Fruit fly (Drosophila melanogaster) whole organism, embryonic: Measurements from ENCODE around the gene CG46270.

ENCODE experiments used
- Abd-B ChIP-seq: fragments of 200-800 bp; sonication (Bioruptor generic); optimal IDR thresholded peaks from 2 replicates; lab custom pipeline; 2018; ENCODE audit warnings: missing biosample characterization, mild to moderate bottlenecking, missing genetic modification characterization, moderate library complexity
- Atf3 ChIP-seq: fragments of 200-800 bp; sonication (Bioruptor generic); optimal IDR thresholded peaks from 3 replicates; lab custom pipeline; 2016; ENCODE audit warnings: missing biosample characterization, missing genetic modification characterization
- Atf6 ChIP-seq: fragments of 200-800 bp; sonication (Bioruptor generic); IDR thresholded peaks from 2 replicates; pipeline ENCODE4 v1.3.6; 2022; ENCODE audit warnings: missing biosample characterization, missing genetic modification characterization
- CG10267 ChIP-seq: fragments of 200-800 bp; sonication (Bioruptor generic); optimal IDR thresholded peaks from 2 replicates; lab custom pipeline; 2018; ENCODE audit warnings: missing biosample characterization, mild to moderate bottlenecking, missing genetic modification characterization, moderate library complexity
- CG10979 ChIP-seq: fragments of 200-800 bp; sonication (Bioruptor generic); optimal IDR thresholded peaks from 2 replicates; lab custom pipeline; 2018; ENCODE audit warnings: missing biosample characterization, mild to moderate bottlenecking, missing genetic modification characterization, moderate library complexity
- CG11085 ChIP-seq: fragments of 200-800 bp; sonication (Bioruptor generic); IDR thresholded peaks from 2 replicates; pipeline ENCODE4 v1.3.6; 2022; ENCODE audit warnings: missing biosample characterization, missing genetic modification characterization
- CG11560 ChIP-seq: fragments of 200-800 bp; sonication (Bioruptor generic); IDR thresholded peaks from 3 replicates; pipeline ENCODE4 v1.3.6; 2022; ENCODE audit warnings: missing biosample characterization, missing genetic modification characterization
- CG12104 ChIP-seq: fragments of 200-800 bp; sonication (Bioruptor generic); optimal IDR thresholded peaks from 3 replicates; lab custom pipeline; 2016; ENCODE audit warnings: missing biosample characterization, missing genetic modification characterization
- CG13775 ChIP-seq: fragments of 200-800 bp; sonication (Bioruptor generic); optimal IDR thresholded peaks from 3 replicates; lab custom pipeline; 2017; ENCODE audit warnings: missing biosample characterization, mild to moderate bottlenecking, missing genetic modification characterization
- CG14014 ChIP-seq: fragments of 200-800 bp; sonication (Bioruptor generic); IDR thresholded peaks from 2 replicates; pipeline ENCODE4 v1.3.6; 2022; ENCODE audit warnings: missing biosample characterization, missing genetic modification characterization
- CG14441 ChIP-seq: fragments of 200-800 bp; sonication (Bioruptor generic); IDR thresholded peaks from 2 replicates; pipeline ENCODE4 v1.3.6; 2022; ENCODE audit warnings: missing biosample characterization, missing genetic modification characterization
- CG1602 ChIP-seq: fragments of 200-800 bp; sonication (Bioruptor generic); optimal IDR thresholded peaks from 3 replicates; lab custom pipeline; 2016; ENCODE audit warnings: missing biosample characterization, missing genetic modification characterization
- CG18476 ChIP-seq: fragments of 200-800 bp; sonication (Bioruptor generic); optimal IDR thresholded peaks from 2 replicates; lab custom pipeline; 2016; ENCODE audit warnings: missing biosample characterization, mild to moderate bottlenecking, missing genetic modification characterization
- CG2889 ChIP-seq: fragments of 200-800 bp; sonication (Bioruptor generic); IDR thresholded peaks from 3 replicates; pipeline ENCODE4 v1.3.6; 2022; ENCODE audit warnings: missing biosample characterization, missing genetic modification characterization
- CG32767 ChIP-seq: fragments of 200-800 bp; sonication (Bioruptor generic); IDR thresholded peaks from 2 replicates; pipeline ENCODE4 v1.3.6; 2022; ENCODE audit warnings: missing biosample characterization, missing genetic modification characterization
- CG4854 ChIP-seq: fragments of 200-800 bp; sonication (Bioruptor generic); optimal IDR thresholded peaks from 2 replicates; lab custom pipeline; 2016; ENCODE audit warnings: missing biosample characterization, missing genetic modification characterization, inconsistent platforms
- CG6175 ChIP-seq: fragments of 200-800 bp; sonication (Bioruptor generic); IDR thresholded peaks from 3 replicates; pipeline ENCODE4 v1.3.6; 2022; ENCODE audit warnings: missing biosample characterization, missing genetic modification characterization
- CG7556 ChIP-seq: fragments of 200-800 bp; sonication (Bioruptor generic); optimal IDR thresholded peaks from 2 replicates; lab custom pipeline; 2017; ENCODE audit warnings: missing biosample characterization, mild to moderate bottlenecking, missing genetic modification characterization
- CG7839 ChIP-seq: fragments of 200-800 bp; sonication (Bioruptor generic); optimal IDR thresholded peaks from 3 replicates; lab custom pipeline; 2018; ENCODE audit warnings: missing biosample characterization, mild to moderate bottlenecking, missing genetic modification characterization, moderate library complexity
- CG7928 ChIP-seq: fragments of 200-800 bp; sonication (Bioruptor generic); optimal IDR thresholded peaks from 2 replicates; lab custom pipeline; 2017; ENCODE audit warnings: missing biosample characterization, mild to moderate bottlenecking, missing genetic modification characterization
- CG9797 ChIP-seq: fragments of 200-800 bp; sonication (Bioruptor generic); optimal IDR thresholded peaks from 3 replicates; lab custom pipeline; 2018; ENCODE audit warnings: missing biosample characterization, mild to moderate bottlenecking, missing genetic modification characterization
- Chrac-16 ChIP-seq: fragments of 200-800 bp; sonication (Bioruptor generic); optimal IDR thresholded peaks from 3 replicates; lab custom pipeline; 2016; ENCODE audit warnings: missing biosample characterization, missing genetic modification characterization
- CoRest ChIP-seq: fragments of 200-800 bp; sonication (Bioruptor generic); optimal IDR thresholded peaks from 3 replicates; lab custom pipeline; 2018; ENCODE audit warnings: missing biosample characterization, mild to moderate bottlenecking, missing genetic modification characterization, moderate library complexity
- CrebB ChIP-seq: fragments of 200-800 bp; sonication (Bioruptor generic); optimal IDR thresholded peaks from 3 replicates; lab custom pipeline; 2018; ENCODE audit warnings: missing biosample characterization, mild to moderate bottlenecking, missing genetic modification characterization
- GATAe ChIP-seq: fragments of 200-800 bp; sonication (Bioruptor generic); conservative IDR thresholded peaks from 2 replicates; pipeline ENCODE4 v1.3.6; 2022; ENCODE audit warnings: missing biosample characterization, missing genetic modification characterization
- HLH4C ChIP-seq: fragments of 200-800 bp; sonication (Bioruptor generic); IDR thresholded peaks from 3 replicates; pipeline ENCODE4 v1.3.6; 2022; ENCODE audit warnings: missing biosample characterization, missing genetic modification characterization; ENCODE audit not compliant: partially characterized antibody
- Hmr ChIP-seq: fragments of 200-800 bp; sonication (Bioruptor generic); optimal IDR thresholded peaks from 3 replicates; lab custom pipeline; 2017; ENCODE audit warnings: mild to moderate bottlenecking, missing biosample characterization, missing genetic modification reagents, missing genetic modification characterization
- Med ChIP-seq: fragments of 200-800 bp; sonication (Bioruptor generic); peaks from one replicate; lab custom pipeline; 2016; ENCODE audit warnings: missing biosample characterization, missing genetic modification characterization, mild to moderate bottlenecking, inconsistent platforms, moderate library complexity
- NK7.1 ChIP-seq: fragments of 200-800 bp; sonication (Bioruptor generic); optimal IDR thresholded peaks from 3 replicates; lab custom pipeline; 2016; ENCODE audit warnings: missing biosample characterization, missing genetic modification characterization
- Trl ChIP-seq, 3 experiments: fragments of >200 bp in 2 of 3; fragments of 200-800 bp in 1 of 3; sonication (Bioruptor generic) in 1 of 3; optimal IDR thresholded peaks; 2 replicates in 1 of 3; 3 replicates in 2 of 3; lab custom pipeline; 2016 to 2017; ENCODE audit warnings: missing biosample characterization in 1 of 3, missing genetic modification characterization in 1 of 3
- ara ChIP-seq: fragments of 200-800 bp; sonication (Bioruptor generic); IDR thresholded peaks from 2 replicates; pipeline ENCODE4 v1.3.6; 2022; ENCODE audit warnings: missing biosample characterization, missing genetic modification characterization
- cas ChIP-seq: fragments of 200-800 bp; sonication (Bioruptor generic); IDR thresholded peaks from 2 replicates; pipeline ENCODE4 v1.3.6; 2022; ENCODE audit warnings: missing biosample characterization, missing genetic modification characterization
- cg ChIP-seq: fragments of 200-800 bp; sonication (Bioruptor generic); optimal IDR thresholded peaks from 3 replicates; lab custom pipeline; 2019; ENCODE audit warnings: missing biosample characterization, mild to moderate bottlenecking, missing genetic modification characterization, moderate library complexity
- dimm ChIP-seq: fragments of 200-800 bp; sonication (Bioruptor generic); IDR thresholded peaks from 2 replicates; pipeline ENCODE4 v1.3.6; 2022; ENCODE audit warnings: missing biosample characterization, missing genetic modification characterization
- disco-r ChIP-seq: fragments of 200-800 bp; sonication (Bioruptor generic); optimal IDR thresholded peaks from 2 replicates; lab custom pipeline; 2016; ENCODE audit warnings: missing biosample characterization, missing genetic modification characterization
- eve ChIP-seq, 2 experiments: fragments of >200 bp; optimal IDR thresholded peaks; 2 replicates each; lab custom pipeline; 2017; ENCODE audit warnings: missing biosample characterization in 2 of 2, missing genetic modification characterization in 2 of 2
- gro ChIP-seq: fragments of 200-800 bp; sonication (Bioruptor generic); optimal IDR thresholded peaks from 2 replicates; lab custom pipeline; 2016; ENCODE audit warnings: missing biosample characterization, missing genetic modification characterization
- jumu ChIP-seq: fragments of 200-800 bp; sonication (Bioruptor generic); optimal IDR thresholded peaks from 3 replicates; lab custom pipeline; 2016; ENCODE audit warnings: missing biosample characterization, missing genetic modification characterization
- mirr ChIP-seq: fragments of 200-800 bp; sonication (Bioruptor generic); optimal IDR thresholded peaks from 3 replicates; lab custom pipeline; 2018; ENCODE audit warnings: missing biosample characterization, mild to moderate bottlenecking, missing genetic modification characterization
- phol ChIP-seq: fragments of 200-800 bp; sonication (Bioruptor generic); optimal IDR thresholded peaks from 3 replicates; lab custom pipeline; 2018; ENCODE audit warnings: missing biosample characterization, mild to moderate bottlenecking, missing genetic modification characterization, moderate library complexity
- prd ChIP-seq, 3 experiments: fragments of >200 bp in 2 of 3; fragments of 200-800 bp in 1 of 3; sonication (Bioruptor generic) in 1 of 3; optimal IDR thresholded peaks in 2 of 3; IDR thresholded peaks in 1 of 3; 2 replicates in 2 of 3; 3 replicates in 1 of 3; pipeline versions ENCODE4 v1.3.6 to Lab custom; 2017 to 2022; ENCODE audit warnings: missing biosample characterization in 1 of 3, missing genetic modification characterization in 1 of 3
- repo ChIP-seq: fragments of 200-800 bp; sonication (Bioruptor generic); optimal IDR thresholded peaks from 2 replicates; lab custom pipeline; 2016; ENCODE audit warnings: missing biosample characterization, missing genetic modification characterization
- run ChIP-seq: fragments of 200-800 bp; sonication (Bioruptor generic); optimal IDR thresholded peaks from 3 replicates; lab custom pipeline; 2018; ENCODE audit warnings: missing biosample characterization, mild to moderate bottlenecking, missing genetic modification characterization
- salm ChIP-seq: fragments of 200-800 bp; sonication (Bioruptor generic); optimal IDR thresholded peaks from 2 replicates; lab custom pipeline; 2018; ENCODE audit warnings: missing biosample characterization, mild to moderate bottlenecking, missing genetic modification characterization
- sisA ChIP-seq: fragments of 200-800 bp; sonication (Bioruptor generic); IDR thresholded peaks from 2 replicates; pipeline ENCODE4 v1.3.6; 2022; ENCODE audit warnings: missing biosample characterization, missing genetic modification characterization
- ttk ChIP-seq: fragments of 200-800 bp; sonication (Bioruptor generic); IDR thresholded peaks from 2 replicates; pipeline ENCODE4 v2.1.2; 2022; ENCODE audit warnings: missing biosample characterization, missing genetic modification characterization
- tx ChIP-seq: fragments of 200-800 bp; sonication (Bioruptor generic); optimal IDR thresholded peaks from 2 replicates; lab custom pipeline; 2016; ENCODE audit warnings: missing biosample characterization, missing genetic modification characterization
- vfl ChIP-seq: fragments of 200-800 bp; sonication (Bioruptor generic); optimal IDR thresholded peaks from 2 replicates; lab custom pipeline; 2016; ENCODE audit warnings: missing biosample characterization, missing genetic modification characterization
- zfh1 ChIP-seq: fragments of 200-800 bp; sonication (Bioruptor generic); IDR thresholded peaks from 3 replicates; pipeline ENCODE4 v1.3.6; 2022; ENCODE audit warnings: missing biosample characterization, missing genetic modification characterization

Gene CG46270

DNA sequence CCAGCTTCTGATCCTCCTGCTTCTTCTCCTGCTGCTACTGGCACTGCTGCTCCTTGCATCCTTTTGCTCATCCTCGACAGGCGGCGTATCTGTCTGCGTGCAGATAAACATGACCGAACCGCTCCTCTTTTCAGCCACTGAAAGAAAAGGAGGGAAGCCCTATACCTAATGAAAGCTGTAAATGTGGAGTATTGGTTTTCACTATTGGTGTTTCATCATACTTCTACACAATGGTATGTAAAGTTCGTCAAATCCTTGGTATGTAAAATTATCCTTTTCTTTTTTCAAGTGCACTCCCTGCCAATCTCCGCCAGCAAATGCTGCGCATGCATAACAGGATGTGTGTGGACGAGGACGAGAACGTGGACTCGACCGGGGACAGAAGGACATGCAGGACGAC lies at the start of gene CG46270:
TSS of gene CG46270 (minus strand) at position 101 of the 400 bp plus-strand sequence.
- TF ChIP-seq salm (tag; lab: Kevin White, UChicago), result no peak
- TF ChIP-seq CG14441 (GFP tag; lab: Robert Waterston, UW), result 0 out of 2 replicates have a peak, but pooled peaks have one; percentile 4
- TF ChIP-seq Med (GFP tag; lab: Kevin White, UChicago), result peak; percentile 45
- TF ChIP-seq, all 482 proteins: peak for 2

DNA sequence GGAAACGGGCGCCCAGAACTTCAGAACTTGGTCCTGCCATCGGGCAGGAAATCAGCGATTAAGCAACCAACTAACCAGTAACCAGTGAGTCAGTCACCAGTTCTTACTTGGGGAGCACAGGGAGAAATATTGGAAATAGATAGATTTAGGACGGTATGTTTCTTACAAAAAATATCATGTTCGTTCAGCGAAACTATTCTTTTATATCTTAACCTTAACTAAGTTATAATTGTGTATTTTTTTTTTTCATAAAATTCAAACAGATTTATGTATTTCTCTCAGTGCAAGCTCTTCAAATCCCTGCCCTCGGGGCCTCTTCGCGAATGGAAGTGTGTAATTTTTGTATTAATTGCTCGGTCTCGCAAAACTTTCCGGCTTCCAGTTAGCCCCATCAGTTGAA lies 47.7 kb upstream of the CG46270 start:
- TF ChIP-seq prd (optimal IDR thresholded peaks at IDR 0.05; lab: Kevin White, UChicago) (no peak), prd (GFP tag; IDR thresholded peaks at IDR 0.05; lab: Robert Waterston, UW) (peak; percentile 40; the same call in 1 of the 3 replicates), CG14014 (GFP tag; lab: Robert Waterston, UW) (no peak), CG10979 (peak; percentile 4), CG11085 (GFP tag; lab: Robert Waterston, UW) (no peak), cas (no peak), vfl (no peak), CG7839 (tag; lab: Kevin White, UChicago) (peak; percentile 18), sisA (peak; percentile 20; the same call in 1 of the 2 replicates), CG32767 (GFP tag; lab: Robert Waterston, UW) (no peak), GATAe (GFP tag; lab: Robert Waterston, UW) (no peak), CG7928 (GFP tag; lab: Kevin White, UChicago) (no peak), CG4854 (GFP tag; lab: Kevin White, UChicago) (no peak), CG1602 (GFP tag; lab: Kevin White, UChicago) (no peak), NK7.1 (GFP tag; lab: Kevin White, UChicago) (no peak), run (tag; lab: Kevin White, UChicago) (no peak), mirr (GFP tag; lab: Kevin White, UChicago) (no peak), Abd-B (GFP tag; lab: Kevin White, UChicago) (no peak), CG11560 (tag; lab: Robert Waterston, UW) (no peak), CG9797 (GFP tag; lab: Kevin White, UChicago) (no peak), CG7556 (GFP tag; lab: Kevin White, UChicago) (no peak), ttk (no peak), CG12104 (GFP tag; lab: Kevin White, UChicago) (no peak), phol (tag; lab: Kevin White, UChicago) (peak; percentile 18), Atf6 (GFP tag; lab: Robert Waterston, UW) (no peak), CG13775 (GFP tag; lab: Kevin White, UChicago) (no peak), tx (GFP tag; lab: Kevin White, UChicago) (no peak), CG6175 (GFP tag; lab: Robert Waterston, UW) (no peak), Chrac-16 (no peak), dimm (GFP tag; lab: Robert Waterston, UW) (no peak), Atf3 (GFP tag; lab: Kevin White, UChicago) (no peak), CG10267 (no peak), cg (no peak), Hmr (peak; percentile 13), zfh1 (GFP tag; lab: Robert Waterston, UW) (peak; percentile 9; the same call in 1 of the 3 replicates), eve (GFP tag; optimal IDR thresholded peaks at IDR 0.05; lab: Kevin White, UChicago) (no peak), Trl (optimal IDR thresholded peaks at IDR 0.05; lab: Kevin White, UChicago) (no peak), Trl (GFP tag; optimal IDR thresholded peaks at IDR 0.05; lab: Kevin White, UChicago) (no peak), HLH4C (no peak), CrebB (tag; lab: Kevin White, UChicago) (no peak), jumu (GFP tag; lab: Kevin White, UChicago) (no peak), repo (GFP tag; lab: Kevin White, UChicago) (no peak), CoRest (tag; lab: Kevin White, UChicago) (no peak), ara (GFP tag; lab: Robert Waterston, UW) (no peak), CG2889 (GFP tag; lab: Robert Waterston, UW) (no peak), disco-r (GFP tag; lab: Kevin White, UChicago) (no peak), gro (GFP tag; lab: Kevin White, UChicago) (no peak), CG18476 (GFP tag; lab: Kevin White, UChicago) (no peak)
